Fruit fly (Drosophila melanogaster) S2 (cell line): ENCODE measurements around the gene CG32023.

Source experiments
- CG8478 ChIP-seq: fragments of >200 bp; optimal IDR thresholded peaks from 2 replicates; lab custom pipeline; 2018
- CTCF ChIP-seq, 2 experiments: fragments of >200 bp; optimal IDR thresholded peaks; 2 replicates each; lab custom pipeline; 2018

DNA sequence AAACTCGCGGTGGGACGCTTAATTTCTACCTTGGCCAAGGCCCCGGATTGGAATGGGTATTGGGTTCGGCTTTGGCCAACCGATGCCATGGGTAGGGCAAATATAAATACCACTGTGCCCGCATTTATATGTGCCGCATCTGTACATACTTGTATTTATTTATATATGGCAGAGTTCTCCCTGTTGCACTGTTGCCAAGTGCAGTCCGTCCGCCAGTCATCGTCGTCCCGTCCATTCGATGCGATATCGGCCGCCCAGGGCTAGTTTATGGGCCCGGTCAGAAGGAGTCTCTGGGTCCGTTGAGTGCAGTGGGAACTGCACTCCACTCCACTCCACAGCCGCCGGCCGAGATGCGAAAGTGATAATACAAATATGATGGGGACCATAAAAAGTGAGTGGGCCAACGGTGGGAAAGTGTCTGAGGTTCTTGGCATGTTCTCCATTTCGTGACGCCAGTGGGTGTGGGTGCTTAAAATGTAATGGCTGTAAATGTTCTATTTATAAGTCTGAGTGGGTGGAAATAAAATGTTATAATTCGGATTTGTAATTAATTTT lies 19.0 kb upstream of the CG32023 start:
- TF ChIP-seq CTCF (optimal IDR thresholded peaks at IDR 0.05; lab: Kevin White, UChicago) (no peak), CG8478 (lab: Kevin White, UChicago) (no peak)
